Fruit fly (Drosophila melanogaster): Measurements from ENCODE around the gene foxo.

foxo gene

dm6 chr3R:14088887-14089567 lies 32.3 kb downstream of the foxo start, which contains the start of gene Npc2b (continued):
- TF ChIP-seq CG6792 (GFP tag; optimal IDR thresholded peaks at IDR 0.05) (peak; percentile 12), pdm3 (GFP tag; optimal IDR thresholded peaks at IDR 0.05) (peak; percentile 45), achi (GFP tag; optimal IDR thresholded peaks at IDR 0.05) (peak; percentile 48), Eip93F (GFP tag; optimal IDR thresholded peaks at IDR 0.05) (no peak), cyc (GFP tag; optimal IDR thresholded peaks at IDR 0.05) (peak; percentile 63), Sox15 (GFP tag; optimal IDR thresholded peaks at IDR 0.05) (no peak), CG10631 (GFP tag; optimal IDR thresholded peaks at IDR 0.05) (peak; percentile 36), CG4318 (GFP tag; optimal IDR thresholded peaks at IDR 0.05) (peak; percentile 27), Hr39 (GFP tag; optimal IDR thresholded peaks at IDR 0.05) (peak; percentile 66)

- peak; percentile 7 for TF ChIP-seq Hr4 (GFP tag; optimal IDR thresholded peaks at IDR 0.05)
- peak; percentile 25 for TF ChIP-seq CG32006 (GFP tag; optimal IDR thresholded peaks at IDR 0.05)
- no peak for TF ChIP-seq Eip75B (GFP tag; optimal IDR thresholded peaks at IDR 0.05)
- TF ChIP-seq Eip78C (GFP tag): peak; percentile 68
Observed at dm6 chr3R:14095428-14095827, 38.7 kb downstream of the foxo start.

- TF ChIP-seq CG16779 (tag; optimal IDR thresholded peaks at IDR 0.05) (no peak), OdsH (GFP tag; optimal IDR thresholded peaks at IDR 0.05) (no peak), CG32006 (GFP tag; optimal IDR thresholded peaks at IDR 0.05) (no peak), CG11294 (GFP tag; IDR thresholded peaks at IDR 0.05) (no peak), svp (GFP tag) (peak; percentile 25)
Observed at dm6 chr3R:14095916-14096315, 39.2 kb downstream of the foxo start.

- TF ChIP-seq Gug (GFP tag; IDR thresholded peaks at IDR 0.05): no peak
Observed at dm6 chr3R:14096792-14097191, 40.0 kb downstream of the foxo start, which contains the start of gene CCHa1. TSS of gene CCHa1 (minus strand) at chr3R:14096835.

- no peak for TF ChIP-seq CG11902 (GFP tag; optimal IDR thresholded peaks at IDR 0.05)
- no peak for TF ChIP-seq ss (GFP tag; optimal IDR thresholded peaks at IDR 0.05)
- no peak for TF ChIP-seq topi (GFP tag; optimal IDR thresholded peaks at IDR 0.05)
- no peak for TF ChIP-seq CG31627 (GFP tag; optimal IDR thresholded peaks at IDR 0.05)
- no peak for TF ChIP-seq dac (GFP tag; optimal IDR thresholded peaks at IDR 0.05)
- TF ChIP-seq CG4318 (GFP tag; optimal IDR thresholded peaks at IDR 0.05): no peak
- TF ChIP-seq spab (GFP tag; optimal IDR thresholded peaks at IDR 0.05): no peak
- TF ChIP-seq CG34406 (GFP tag; optimal IDR thresholded peaks at IDR 0.05): no peak
- TF ChIP-seq net (GFP tag; optimal IDR thresholded peaks at IDR 0.05): no peak
- no peak for TF ChIP-seq eg (GFP tag; IDR thresholded peaks at IDR 0.05)
- TF ChIP-seq Ets96B (tag; optimal IDR thresholded peaks at IDR 0.05): no peak
- TF ChIP-seq Hr4 (GFP tag; optimal IDR thresholded peaks at IDR 0.05): no peak
- TF ChIP-seq CG6792 (GFP tag; optimal IDR thresholded peaks at IDR 0.05): no peak
- TF ChIP-seq CG7368 (GFP tag; optimal IDR thresholded peaks at IDR 0.05): no peak
Observed at dm6 chr3R:14097980-14098379, 41.2 kb downstream of the foxo start, which contains the start of gene CG9920. TSS of gene CG9920 (minus strand) at chr3R:14098080.

dm6 chr3R:14098527-14099109 lies 41.9 kb downstream of the foxo start:
- TF ChIP-seq CG31627 (GFP tag; optimal IDR thresholded peaks at IDR 0.05) (peak; percentile 1), Eip78C (GFP tag) (peak; percentile 58), CG6163 (GFP tag; IDR thresholded peaks at IDR 0.05) (peak; percentile 41; the same call in 1 of the 3 replicates), CG15336 (GFP tag; IDR thresholded peaks at IDR 0.05) (no peak), eg (GFP tag; IDR thresholded peaks at IDR 0.05) (peak; percentile 20; the same call in 1 of the 3 replicates), svp (GFP tag) (peak; percentile 44)
